Worm (Caenorhabditis elegans) whole organism, L1 larva: Measurements from ENCODE around the gene amt-3.

ENCODE experiments used
- Y116A8C.19 ChIP-seq: sonication (generic microtip); optimal IDR thresholded peaks from 2 replicates; lab custom pipeline; 2016; ENCODE audit warnings: missing compliant biosample characterization, missing genetic modification characterization, borderline replicate concordance
- aly-2 ChIP-seq: fragments of 150-350 bp; optimal IDR thresholded peaks from 2 replicates; lab custom pipeline; 2014; ENCODE audit warnings: missing biosample characterization, missing genetic modification characterization
- ama-1 ChIP-seq: fragments of 150-350 bp; optimal IDR thresholded peaks from 2 replicates; lab custom pipeline; 2014
- blmp-1 ChIP-seq: fragments of 150-350 bp; optimal IDR thresholded peaks from 2 replicates; lab custom pipeline; 2014; ENCODE audit warnings: missing biosample characterization, missing genetic modification characterization
- ceh-90 ChIP-seq: sonication (generic microtip); optimal IDR thresholded peaks from 2 replicates; lab custom pipeline; 2016; ENCODE audit warnings: missing genetic modification characterization, missing compliant biosample characterization
- dsc-1 ChIP-seq: sonication (generic microtip); optimal IDR thresholded peaks from 2 replicates; lab custom pipeline; 2016; ENCODE audit warnings: mild to moderate bottlenecking, missing genetic modification characterization, missing compliant biosample characterization
- efl-1 ChIP-seq, 4 experiments: fragments of 150-350 bp; optimal IDR thresholded peaks in 3 of 4; peaks in 1 of 4; 1 replicate in 1 of 4; 2 replicates in 3 of 4; lab custom pipeline; 2014; ENCODE audit warnings: missing biosample characterization in 2 of 4, missing genetic modification characterization in 2 of 4, missing genetic modification reagents in 2 of 4
- efl-3 ChIP-seq: fragments of 200-800 bp; sonication (Bioruptor generic); optimal IDR thresholded peaks from 2 replicates; lab custom pipeline; 2018; ENCODE audit warnings: mild to moderate bottlenecking, missing genetic modification characterization, missing compliant biosample characterization
- egl-27 ChIP-seq, 2 experiments: fragments of 150-350 bp in 1 of 2; sonication (generic microtip); optimal IDR thresholded peaks; 3 replicates each; lab custom pipeline; 2017 to 2018; ENCODE audit warnings: missing biosample characterization in 2 of 2, missing genetic modification characterization in 2 of 2, missing genetic modification reagents in 2 of 2
- elt-2 ChIP-seq: sonication (generic microtip); optimal IDR thresholded peaks from 2 replicates; lab custom pipeline; 2016; ENCODE audit warnings: missing genetic modification characterization, mild to moderate bottlenecking, inconsistent platforms, missing compliant biosample characterization, missing genetic modification reagents
- fkh-8 ChIP-seq: sonication (generic microtip); optimal IDR thresholded peaks from 2 replicates; lab custom pipeline; 2016; ENCODE audit warnings: mild to moderate bottlenecking, missing genetic modification characterization, missing compliant biosample characterization
- fos-1 ChIP-seq: fragments of 150-350 bp; optimal IDR thresholded peaks from 2 replicates; lab custom pipeline; 2014; ENCODE audit warnings: missing biosample characterization, missing genetic modification characterization
- isw-1 ChIP-seq: fragments of 200-800 bp; sonication (Bioruptor generic); IDR thresholded peaks from 2 replicates; pipeline ENCODE4 v1.3.6; 2022; ENCODE audit warnings: missing genetic modification characterization, missing compliant biosample characterization
- jun-1 ChIP-seq: fragments of 150-350 bp; optimal IDR thresholded peaks from 2 replicates; lab custom pipeline; 2014; ENCODE audit warnings: missing biosample characterization, missing genetic modification reagents, missing genetic modification characterization
- lin-14 ChIP-seq: fragments of 200-800 bp; sonication (Bioruptor generic); optimal IDR thresholded peaks from 2 replicates; lab custom pipeline; 2018; ENCODE audit warnings: mild to moderate bottlenecking, missing genetic modification characterization, moderate library complexity, missing compliant biosample characterization
- lin-15B ChIP-seq: fragments of 150-350 bp; sonication (generic microtip); optimal IDR thresholded peaks from 3 replicates; lab custom pipeline; 2014; ENCODE audit warnings: missing biosample characterization, missing genetic modification characterization
- lin-39 ChIP-seq: fragments of 150-350 bp; optimal IDR thresholded peaks from 2 replicates; lab custom pipeline; 2014; ENCODE audit warnings: missing biosample characterization, missing genetic modification reagents, missing genetic modification characterization
- lir-3 ChIP-seq: sonication (generic microtip); optimal IDR thresholded peaks from 2 replicates; lab custom pipeline; 2016; ENCODE audit warnings: mild to moderate bottlenecking, missing genetic modification characterization, moderate library complexity, missing compliant biosample characterization; ENCODE audit not compliant: poor library complexity
- mef-2 ChIP-seq: fragments of 150-350 bp; optimal IDR thresholded peaks from 2 replicates; lab custom pipeline; 2014; ENCODE audit warnings: missing biosample characterization, missing genetic modification characterization
- nhr-237 ChIP-seq: fragments of 150-350 bp; optimal IDR thresholded peaks from 2 replicates; lab custom pipeline; 2014; ENCODE audit warnings: missing biosample characterization, missing genetic modification characterization
- nhr-47 ChIP-seq: sonication (generic microtip); optimal IDR thresholded peaks from 2 replicates; lab custom pipeline; 2016; ENCODE audit warnings: mild to moderate bottlenecking, missing genetic modification characterization, moderate library complexity, missing compliant biosample characterization
- nhr-77 ChIP-seq: fragments of 150-350 bp; optimal IDR thresholded peaks from 2 replicates; lab custom pipeline; 2014; ENCODE audit warnings: missing biosample characterization, missing genetic modification characterization
- nhr-85 ChIP-seq: sonication (generic microtip); peaks from one replicate; lab custom pipeline; 2016; ENCODE audit warnings: missing genetic modification characterization, inconsistent platforms, missing compliant biosample characterization
- pag-3 ChIP-seq: sonication (generic microtip); optimal IDR thresholded peaks from 2 replicates; lab custom pipeline; 2017; ENCODE audit warnings: missing genetic modification characterization, mild to moderate bottlenecking, missing compliant biosample characterization, antibody characterized with exemption, borderline replicate concordance; ENCODE audit not compliant: insufficient read depth
- rnt-1 ChIP-seq: sonication (generic microtip); optimal IDR thresholded peaks from 2 replicates; lab custom pipeline; 2016; ENCODE audit warnings: mild to moderate bottlenecking, missing genetic modification characterization, moderate library complexity, missing compliant biosample characterization
- snpc-4 ChIP-seq: fragments of 150-350 bp; optimal IDR thresholded peaks from 2 replicates; lab custom pipeline; 2014; ENCODE audit warnings: missing biosample characterization, missing genetic modification characterization
- sox-4 ChIP-seq: sonication (generic microtip); optimal IDR thresholded peaks from 2 replicates; lab custom pipeline; 2016; ENCODE audit warnings: missing genetic modification characterization, missing compliant biosample characterization
- tlp-1 ChIP-seq: fragments of 150-350 bp; optimal IDR thresholded peaks from 2 replicates; lab custom pipeline; 2014; ENCODE audit warnings: missing biosample characterization, missing genetic modification characterization
- unc-62 ChIP-seq: fragments of 150-350 bp; optimal IDR thresholded peaks from 2 replicates; lab custom pipeline; 2014; ENCODE audit warnings: missing biosample characterization, missing genetic modification reagents, missing genetic modification characterization
- unc-86 ChIP-seq: sonication (generic microtip); optimal IDR thresholded peaks from 2 replicates; lab custom pipeline; 2016; ENCODE audit warnings: missing genetic modification characterization, missing compliant biosample characterization
- ztf-4 ChIP-seq: fragments of 150-350 bp; optimal IDR thresholded peaks from 2 replicates; lab custom pipeline; 2014; ENCODE audit warnings: missing biosample characterization, missing genetic modification characterization

Gene amt-3

ce11 chrII:8369059-8369458 is at the start of gene amt-3:
Gene amt-3 (minus strand): TSS chrII:8369159.
- TF ChIP-seq mef-2 (tag; lab: Kevin White, UChicago) = no peak
- TF ChIP-seq tlp-1 (tag; lab: Kevin White, UChicago) = no peak
- no peak for TF ChIP-seq Y116A8C.19 (tag; lab: Kevin White, UChicago)
- no peak for TF ChIP-seq lin-39 (tag; lab: Kevin White, UChicago)
- TF ChIP-seq nhr-237 (tag; lab: Kevin White, UChicago) = no peak
- TF ChIP-seq dsc-1 (tag; lab: Kevin White, UChicago) = no peak
- TF ChIP-seq nhr-85 (tag; lab: Kevin White, UChicago) = no peak
- TF ChIP-seq pag-3 = no peak
- TF ChIP-seq snpc-4 = no peak
- TF ChIP-seq egl-27 (tag; optimal IDR thresholded peaks at IDR 0.05; lab: Kevin White, UChicago) = no peak
- TF ChIP-seq lin-15B (tag; lab: Kevin White, UChicago) = no peak
- TF ChIP-seq sox-4 (tag; lab: Kevin White, UChicago) = no peak
- no peak for TF ChIP-seq ceh-90 (tag; lab: Kevin White, UChicago)
- TF ChIP-seq, all 84 proteins: peak for 0

- TF ChIP-seq nhr-77 (tag; lab: Kevin White, UChicago) = no peak
- no peak for TF ChIP-seq ama-1 (lab: Kevin White, UChicago)
- no peak for TF ChIP-seq fos-1 (tag; lab: Kevin White, UChicago)
- TF ChIP-seq elt-2 (tag; lab: Kevin White, UChicago) = peak; percentile 8
- TF ChIP-seq efl-1 (optimal IDR thresholded peaks at IDR 0.05; lab: Kevin White, UChicago) = no peak
- TF ChIP-seq efl-1 (GFP tag; optimal IDR thresholded peaks at IDR 0.05 in 1 of 2; lab: Kevin White, UChicago) = peak in 1 of 2 experiments; percentile 6
- TF ChIP-seq ztf-4 = no peak
- peak; percentile 65 for TF ChIP-seq nhr-85 (tag; lab: Kevin White, UChicago)
- TF ChIP-seq lir-3 (tag; lab: Kevin White, UChicago) = no peak
- no peak for TF ChIP-seq unc-86
- no peak for TF ChIP-seq ceh-90 (tag; lab: Kevin White, UChicago)
- no peak for TF ChIP-seq nhr-47 (tag; lab: Kevin White, UChicago)
- peak; percentile 18 for TF ChIP-seq blmp-1
- TF ChIP-seq unc-62 (GFP tag; lab: Kevin White, UChicago) = no peak
Observed at ce11 chrII:8417059-8417668, 48.2 kb upstream of the amt-3 start, which contains the start of gene fdgt-2. Gene fdgt-2 (plus strand): TSS chrII:8417618.

ce11 chrII:8415462-8416037 is 46.6 kb upstream of the amt-3 start:
- TF ChIP-seq lin-14 (GFP tag; lab: Kevin White, UChicago) = peak; percentile 17
- TF ChIP-seq efl-3 (GFP tag; lab: Kevin White, UChicago) = peak; percentile 84
- no peak for TF ChIP-seq lir-3 (tag; lab: Kevin White, UChicago)
- peak; percentile 79 for TF ChIP-seq nhr-85 (tag; lab: Kevin White, UChicago)
- no peak for TF ChIP-seq isw-1 (GFP tag; lab: Robert Waterston, UW)
- no peak for TF ChIP-seq aly-2
- TF ChIP-seq jun-1 (tag; lab: Kevin White, UChicago) = no peak

- no peak for TF ChIP-seq isw-1 (GFP tag; lab: Robert Waterston, UW)
- TF ChIP-seq rnt-1 (tag; lab: Kevin White, UChicago) = peak; percentile 0
Observed at ce11 chrII:8415035-8415434, 46.1 kb upstream of the amt-3 start.

- no peak for TF ChIP-seq fkh-8
- peak; percentile 29 for TF ChIP-seq elt-2 (tag; lab: Kevin White, UChicago)
- TF ChIP-seq, all 84 proteins: peak for 1
Observed at ce11 chrII:8412935-8413334, 44.0 kb upstream of the amt-3 start.
